Fruit fly (Drosophila melanogaster): Measurements from ENCODE around the gene PH4alphaMP.
A peak's percentile ranks its signal among the peaks of the same experiment; 100 is the strongest.

The PH4alphaMP gene

dm6 chr3R:30454442-30454841 lies 41.5 kb downstream of the PH4alphaMP start (continued):
- TF ChIP-seq achi (GFP tag; optimal IDR thresholded peaks at IDR 0.05) = no peak
- TF ChIP-seq spab (GFP tag; optimal IDR thresholded peaks at IDR 0.05) = no peak
- no peak for TF ChIP-seq CG11902 (GFP tag; optimal IDR thresholded peaks at IDR 0.05)
- no peak for TF ChIP-seq CG32006 (GFP tag; optimal IDR thresholded peaks at IDR 0.05)
- TF ChIP-seq CG15336 (GFP tag; IDR thresholded peaks at IDR 0.05) = no peak
- no peak for TF ChIP-seq Smox (GFP tag; optimal IDR thresholded peaks at IDR 0.05)
- no peak for TF ChIP-seq CG1621 (tag; optimal IDR thresholded peaks at IDR 0.05)
- TF ChIP-seq CG6792 (GFP tag; optimal IDR thresholded peaks at IDR 0.05) = peak; percentile 3
- no peak for TF ChIP-seq CG6808 (GFP tag; optimal IDR thresholded peaks at IDR 0.05)
- no peak for TF ChIP-seq CG7368 (GFP tag; optimal IDR thresholded peaks at IDR 0.05)
- peak; percentile 52 for TF ChIP-seq Met (GFP tag; optimal IDR thresholded peaks at IDR 0.05)
- TF ChIP-seq lz (GFP tag; optimal IDR thresholded peaks at IDR 0.05) = no peak
- TF ChIP-seq CG8119 (GFP tag; IDR thresholded peaks at IDR 0.05) = no peak
- TF ChIP-seq Eip75B (GFP tag; optimal IDR thresholded peaks at IDR 0.05) = no peak
- TF ChIP-seq CG16779 (tag; optimal IDR thresholded peaks at IDR 0.05) = no peak
- TF ChIP-seq CG6854 (GFP tag; optimal IDR thresholded peaks at IDR 0.05) = no peak
- no peak for TF ChIP-seq Hr38 (GFP tag; optimal IDR thresholded peaks at IDR 0.05)
- TF ChIP-seq fd59A (GFP tag; optimal IDR thresholded peaks at IDR 0.05) = no peak
- TF ChIP-seq salr (GFP tag; optimal IDR thresholded peaks at IDR 0.05) = no peak
- TF ChIP-seq Gug (GFP tag; IDR thresholded peaks at IDR 0.05) = no peak
- no peak for TF ChIP-seq ss (GFP tag; optimal IDR thresholded peaks at IDR 0.05)
- no peak for TF ChIP-seq Ets96B (tag; optimal IDR thresholded peaks at IDR 0.05)
- peak; percentile 8 for TF ChIP-seq topi (GFP tag; optimal IDR thresholded peaks at IDR 0.05)
- TF ChIP-seq Sox15 (GFP tag; optimal IDR thresholded peaks at IDR 0.05) = no peak
- no peak for TF ChIP-seq Lpt (GFP tag; optimal IDR thresholded peaks at IDR 0.05)
- TF ChIP-seq CG3032 (tag; optimal IDR thresholded peaks at IDR 0.05) = no peak

- TF ChIP-seq CG1621 (tag; optimal IDR thresholded peaks at IDR 0.05) (no peak), fd85E (GFP tag; optimal IDR thresholded peaks at IDR 0.05) (no peak), cyc (GFP tag; optimal IDR thresholded peaks at IDR 0.05) (no peak), CG3032 (tag; optimal IDR thresholded peaks at IDR 0.05) (no peak), Sox15 (GFP tag; optimal IDR thresholded peaks at IDR 0.05) (no peak), Hr4 (GFP tag; optimal IDR thresholded peaks at IDR 0.05) (no peak), CG10669 (GFP tag; optimal IDR thresholded peaks at IDR 0.05) (no peak), Eip75B (GFP tag; optimal IDR thresholded peaks at IDR 0.05) (no peak), dac (GFP tag; optimal IDR thresholded peaks at IDR 0.05) (no peak), Eip78C (GFP tag) (no peak), net (GFP tag; optimal IDR thresholded peaks at IDR 0.05) (no peak), CG8319 (GFP tag; optimal IDR thresholded peaks at IDR 0.05) (no peak), CG6854 (GFP tag; optimal IDR thresholded peaks at IDR 0.05) (no peak), svp (GFP tag) (no peak), CG6808 (GFP tag; optimal IDR thresholded peaks at IDR 0.05) (no peak), Gug (GFP tag; IDR thresholded peaks at IDR 0.05) (no peak), Hr39 (GFP tag; optimal IDR thresholded peaks at IDR 0.05) (no peak)
Observed at dm6 chr3R:30453236-30453635, 42.7 kb downstream of the PH4alphaMP start.

- TF ChIP-seq svp (GFP tag) (peak; percentile 96), vri (GFP tag; optimal IDR thresholded peaks at IDR 0.05) (peak; percentile 75), CG32006 (GFP tag; optimal IDR thresholded peaks at IDR 0.05) (peak; percentile 0), Lpt (GFP tag; optimal IDR thresholded peaks at IDR 0.05) (no peak)
Observed at dm6 chr3R:30450690-30451343, 45.1 kb downstream of the PH4alphaMP start.

dm6 chr3R:30450224-30450623 lies 45.7 kb downstream of the PH4alphaMP start:
- TF ChIP-seq cyc (GFP tag; optimal IDR thresholded peaks at IDR 0.05) = peak; percentile 45
- peak; percentile 62 for TF ChIP-seq CG9139 (GFP tag; optimal IDR thresholded peaks at IDR 0.05)
- peak; percentile 47 for TF ChIP-seq CG10631 (GFP tag; optimal IDR thresholded peaks at IDR 0.05)
- no peak for TF ChIP-seq CG7368 (GFP tag; optimal IDR thresholded peaks at IDR 0.05)
- peak; percentile 28; the same call in 1 of the 3 replicates for TF ChIP-seq eg (GFP tag; IDR thresholded peaks at IDR 0.05)
- peak; percentile 52 for TF ChIP-seq CG16779 (tag; optimal IDR thresholded peaks at IDR 0.05)
- TF ChIP-seq CG6854 (GFP tag; optimal IDR thresholded peaks at IDR 0.05) = peak; percentile 85
- peak; percentile 2 for TF ChIP-seq Ets21C (GFP tag; optimal IDR thresholded peaks at IDR 0.05)
- peak; percentile 45 for TF ChIP-seq acj6 (GFP tag; optimal IDR thresholded peaks at IDR 0.05)
- peak; percentile 78 for TF ChIP-seq Sox102F (GFP tag; optimal IDR thresholded peaks at IDR 0.05)
- no peak for TF ChIP-seq Ets96B (tag; optimal IDR thresholded peaks at IDR 0.05)
- no peak for TF ChIP-seq CG3032 (tag; optimal IDR thresholded peaks at IDR 0.05)
- TF ChIP-seq ss (GFP tag; optimal IDR thresholded peaks at IDR 0.05) = peak; percentile 49 to 58
- peak; percentile 71 for TF ChIP-seq CG6792 (GFP tag; optimal IDR thresholded peaks at IDR 0.05)
- TF ChIP-seq vri (GFP tag; optimal IDR thresholded peaks at IDR 0.05) = peak; percentile 89
- peak; percentile 56 for TF ChIP-seq pdm3 (GFP tag; optimal IDR thresholded peaks at IDR 0.05)
- TF ChIP-seq spab (GFP tag; optimal IDR thresholded peaks at IDR 0.05) = peak; percentile 47
- TF ChIP-seq achi (GFP tag; optimal IDR thresholded peaks at IDR 0.05) = peak; percentile 73
- peak; percentile 36 for TF ChIP-seq CG6276 (GFP tag; optimal IDR thresholded peaks at IDR 0.05)
